Worm (Caenorhabditis elegans) whole organism, mixed stage, embryonic: Measurements from ENCODE around the gene fbxa-76.

ENCODE experiments used
- ces-1 ChIP-seq: fragments of 150-350 bp; optimal IDR thresholded peaks from 2 replicates; lab custom pipeline; 2014; ENCODE audit warnings: missing biosample characterization, missing genetic modification reagents, missing genetic modification characterization
- elt-1 ChIP-seq: sonication (generic microtip); optimal IDR thresholded peaks from 2 replicates; lab custom pipeline; 2017; ENCODE audit warnings: missing genetic modification characterization, mild to moderate bottlenecking, missing compliant biosample characterization, antibody characterized with exemption, moderate library complexity, borderline replicate concordance; ENCODE audit not compliant: insufficient read depth
- lin-13 ChIP-seq: fragments of 150-350 bp; optimal IDR thresholded peaks from 2 replicates; lab custom pipeline; 2014; ENCODE audit warnings: missing biosample characterization, missing genetic modification characterization
- nhr-2 ChIP-seq: fragments of 150-350 bp; optimal IDR thresholded peaks from 2 replicates; lab custom pipeline; 2014; ENCODE audit warnings: missing biosample characterization, missing genetic modification characterization
- nhr-237 ChIP-seq: fragments of 150-350 bp; optimal IDR thresholded peaks from 2 replicates; lab custom pipeline; 2014; ENCODE audit warnings: missing biosample characterization, missing genetic modification characterization
- nhr-28 ChIP-seq: fragments of 150-350 bp; optimal IDR thresholded peaks from 2 replicates; lab custom pipeline; 2014; ENCODE audit warnings: missing biosample characterization, missing genetic modification characterization
- pha-4 ChIP-seq: fragments of 150-350 bp; optimal IDR thresholded peaks from 2 replicates; lab custom pipeline; 2018; ENCODE audit warnings: missing biosample characterization, missing genetic modification reagents, missing genetic modification characterization
- snpc-4 ChIP-seq: fragments of 150-350 bp; optimal IDR thresholded peaks from 2 replicates; lab custom pipeline; 2014; ENCODE audit warnings: missing biosample characterization, missing genetic modification characterization
- sptf-1 ChIP-seq: sonication (generic microtip); optimal IDR thresholded peaks from 2 replicates; lab custom pipeline; 2017; ENCODE audit warnings: mild to moderate bottlenecking, missing genetic modification characterization, moderate library complexity, missing compliant biosample characterization
- ztf-11 ChIP-seq: fragments of 150-350 bp; optimal IDR thresholded peaks from 2 replicates; lab custom pipeline; 2014; ENCODE audit warnings: missing biosample characterization, missing genetic modification characterization

ce11 chrIII:1249111-1249583 is at the start of gene fbxa-76, which contains the start of gene fbxa-77:
- no peak for TF ChIP-seq sptf-1 (tag; lab: Kevin White, UChicago)
- no peak for TF ChIP-seq nhr-237
- TF ChIP-seq ces-1 (GFP tag; lab: Kevin White, UChicago), result no peak
- TF ChIP-seq elt-1 (tag; lab: Kevin White, UChicago), result no peak
- no peak for TF ChIP-seq snpc-4
- no peak for TF ChIP-seq ztf-11 (tag; lab: Kevin White, UChicago)
- TF ChIP-seq nhr-2 (tag; lab: Kevin White, UChicago), result no peak
- no peak for TF ChIP-seq lin-13 (tag; lab: Kevin White, UChicago)
- TF ChIP-seq pha-4 (tag; lab: Kevin White, UChicago), result no peak
- TF ChIP-seq nhr-28 (tag; lab: Kevin White, UChicago), result no peak
